Worm (Caenorhabditis elegans): Measurements from ENCODE around the gene mrp-1.

The mrp-1 gene

ce11 chrX:536365-536764 lies 51.3 kb downstream of the mrp-1 start:
- TF ChIP-seq F13C5.2 (tag; optimal IDR thresholded peaks at IDR 0.05) (no peak), sea-1 (GFP tag; conservative IDR thresholded peaks at IDR 0.05) (no peak), hmg-4 (GFP tag; optimal IDR thresholded peaks at IDR 0.05) (no peak), flt-1 (GFP tag; IDR thresholded peaks at IDR 0.05) (no peak), aly-1 (tag; optimal IDR thresholded peaks at IDR 0.05) (no peak), hnd-1 (tag; optimal IDR thresholded peaks at IDR 0.05) (no peak), hmbx-1 (tag; optimal IDR thresholded peaks at IDR 0.05) (no peak), ama-1 (optimal IDR thresholded peaks at IDR 0.05) (no peak)

DNA sequence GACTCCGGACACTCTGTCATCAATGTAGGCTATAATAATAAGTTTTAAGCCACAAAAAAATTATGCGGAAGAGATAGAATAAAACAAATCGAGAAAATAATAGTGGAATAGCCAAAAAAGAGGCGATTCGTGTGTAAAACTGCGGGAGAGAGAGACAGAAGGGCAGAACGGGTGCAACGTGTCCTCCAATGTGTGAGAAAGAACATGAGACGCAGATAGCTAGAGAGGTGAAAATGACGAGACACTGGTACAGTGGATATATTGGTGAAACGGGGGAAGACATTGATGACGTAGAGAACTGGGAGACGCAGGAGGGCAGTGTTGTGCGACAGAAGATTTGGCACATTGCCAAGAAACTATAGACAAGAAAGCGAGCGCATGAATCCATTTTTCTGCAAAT lies 52.0 kb downstream of the mrp-1 start, which contains the start of gene F28C10.3:
Gene F28C10.3 (minus strand): TSS at position 101 of the 400 bp plus-strand sequence.
- TF ChIP-seq hmbx-1 (tag; optimal IDR thresholded peaks at IDR 0.05) (no peak), ama-1 (optimal IDR thresholded peaks at IDR 0.05) (no peak), tbx-37 (GFP tag; conservative IDR thresholded peaks at IDR 0.05) (no peak), F13C5.2 (tag; optimal IDR thresholded peaks at IDR 0.05) (peak; percentile 61), hmg-4 (GFP tag; optimal IDR thresholded peaks at IDR 0.05) (peak; percentile 34)

ce11 chrX:530909-531308 lies 56.8 kb downstream of the mrp-1 start, which contains the start of gene B0310.6:
TSS of gene B0310.6 (minus strand) at chrX:531009.
- TF ChIP-seq tbx-11 (GFP tag; IDR thresholded peaks at IDR 0.05) (no peak), hnd-1 (tag; optimal IDR thresholded peaks at IDR 0.05) (no peak), scrt-1 (GFP tag; IDR thresholded peaks at IDR 0.05) (no peak), flt-1 (GFP tag; IDR thresholded peaks at IDR 0.05) (no peak), ceh-36 (tag; optimal IDR thresholded peaks at IDR 0.05) (no peak), pes-1 (GFP tag; IDR thresholded peaks at IDR 0.05) (no peak), hmg-4 (GFP tag; optimal IDR thresholded peaks at IDR 0.05) (no peak), B0310.2 (tag; optimal IDR thresholded peaks at IDR 0.05) (no peak), aly-1 (tag; optimal IDR thresholded peaks at IDR 0.05) (no peak), tbx-37 (GFP tag; conservative IDR thresholded peaks at IDR 0.05) (no peak), ama-1 (optimal IDR thresholded peaks at IDR 0.05) (no peak)

DNA sequence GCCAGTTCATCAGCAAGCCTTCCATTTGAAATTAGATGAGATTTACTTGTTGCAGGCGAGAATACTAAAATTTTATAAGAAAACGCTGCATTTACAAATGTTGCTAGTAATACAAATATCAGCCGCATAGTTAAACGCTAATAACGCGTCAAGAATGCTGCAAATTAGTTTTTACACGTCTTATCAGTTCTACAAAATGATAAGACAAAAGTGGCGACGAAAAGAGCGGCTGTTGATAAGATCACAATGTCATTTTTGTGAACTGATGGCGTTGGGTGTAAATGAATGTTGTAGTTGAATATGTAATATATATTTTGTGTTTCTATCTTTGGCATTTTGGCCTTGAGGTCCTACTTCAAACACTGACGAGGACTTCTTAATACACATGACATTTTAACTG lies 57.7 kb downstream of the mrp-1 start, which contains the start of gene ugt-46:
Gene ugt-46 (minus strand): TSS at position 279 of the 400 bp plus-strand sequence.
- TF ChIP-seq hnd-1 (tag; optimal IDR thresholded peaks at IDR 0.05) = no peak
- TF ChIP-seq pes-1 (GFP tag; IDR thresholded peaks at IDR 0.05) = no peak
- TF ChIP-seq hmbx-1 (tag; optimal IDR thresholded peaks at IDR 0.05) = no peak
- TF ChIP-seq ets-7 (tag; optimal IDR thresholded peaks at IDR 0.05) = no peak
- TF ChIP-seq aly-1 (tag; optimal IDR thresholded peaks at IDR 0.05) = no peak
- TF ChIP-seq tra-4 (tag; optimal IDR thresholded peaks at IDR 0.05) = no peak
- TF ChIP-seq ceh-13 (GFP tag; optimal IDR thresholded peaks at IDR 0.05) = no peak
- no peak for TF ChIP-seq ama-1 (optimal IDR thresholded peaks at IDR 0.05)
- no peak for TF ChIP-seq ceh-36 (tag; optimal IDR thresholded peaks at IDR 0.05)
- no peak for TF ChIP-seq hmg-4 (GFP tag; optimal IDR thresholded peaks at IDR 0.05)
- TF ChIP-seq B0310.2 (tag; optimal IDR thresholded peaks at IDR 0.05) = no peak
- TF ChIP-seq scrt-1 (GFP tag; IDR thresholded peaks at IDR 0.05) = no peak
- TF ChIP-seq tbx-37 (GFP tag; conservative IDR thresholded peaks at IDR 0.05) = no peak
- no peak for TF ChIP-seq flt-1 (GFP tag; IDR thresholded peaks at IDR 0.05)

DNA sequence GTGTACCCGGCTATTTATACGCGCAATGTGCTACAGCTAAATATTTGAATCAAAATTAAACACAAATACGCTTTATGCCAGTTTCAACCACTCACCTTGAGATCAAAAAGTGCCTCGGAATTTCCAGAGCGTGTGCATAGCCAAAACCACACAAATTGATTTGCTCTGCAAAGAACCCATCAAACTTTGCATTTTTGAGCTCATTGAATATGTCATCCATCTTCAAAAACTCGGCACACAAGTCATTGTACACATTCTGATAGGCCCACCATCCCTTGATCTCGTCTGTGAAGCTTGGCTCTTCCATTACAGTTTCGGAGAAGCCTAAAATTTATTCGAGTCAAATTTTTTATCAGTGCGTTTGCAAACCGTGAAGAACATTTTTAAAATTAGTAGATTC lies 58.3 kb downstream of the mrp-1 start:
- no peak for TF ChIP-seq tbx-37 (GFP tag; conservative IDR thresholded peaks at IDR 0.05)
- no peak for TF ChIP-seq F13C5.2 (tag; optimal IDR thresholded peaks at IDR 0.05)
- TF ChIP-seq hmg-4 (GFP tag; optimal IDR thresholded peaks at IDR 0.05) = no peak
- no peak for TF ChIP-seq hnd-1 (tag; optimal IDR thresholded peaks at IDR 0.05)
- TF ChIP-seq tra-4 (tag; optimal IDR thresholded peaks at IDR 0.05) = no peak
- no peak for TF ChIP-seq tbx-11 (GFP tag; IDR thresholded peaks at IDR 0.05)
- TF ChIP-seq ama-1 (optimal IDR thresholded peaks at IDR 0.05) = no peak
- no peak for TF ChIP-seq ceh-13 (GFP tag; optimal IDR thresholded peaks at IDR 0.05)
- no peak for TF ChIP-seq sea-1 (GFP tag; conservative IDR thresholded peaks at IDR 0.05)
- TF ChIP-seq B0310.2 (tag; optimal IDR thresholded peaks at IDR 0.05) = no peak
- no peak for TF ChIP-seq scrt-1 (GFP tag; IDR thresholded peaks at IDR 0.05)
- TF ChIP-seq ets-7 (tag; optimal IDR thresholded peaks at IDR 0.05) = no peak
- TF ChIP-seq pes-1 (GFP tag; IDR thresholded peaks at IDR 0.05) = no peak

DNA sequence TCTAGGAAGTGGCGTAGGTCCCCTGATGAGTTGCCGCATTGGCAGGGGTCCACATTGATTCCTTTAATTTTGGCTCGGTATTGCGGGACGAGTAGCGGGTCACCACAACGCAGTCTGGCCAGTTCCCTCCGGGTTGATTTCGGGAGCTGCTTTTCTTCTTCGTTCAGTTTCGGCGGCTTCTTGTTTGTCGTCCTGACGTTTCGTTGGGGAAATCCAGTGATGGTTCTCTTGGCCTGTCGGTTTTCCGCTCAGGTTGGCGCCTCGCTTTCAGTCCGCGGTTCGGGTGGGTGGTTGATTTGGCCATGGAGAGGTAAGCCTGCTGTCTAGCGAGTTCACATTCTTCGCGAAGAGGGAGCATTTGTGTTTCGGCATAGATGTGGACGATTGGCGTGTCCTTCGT lies 58.9 kb downstream of the mrp-1 start:
- TF ChIP-seq flt-1 (GFP tag; IDR thresholded peaks at IDR 0.05) = no peak
- TF ChIP-seq scrt-1 (GFP tag; IDR thresholded peaks at IDR 0.05) = no peak

DNA sequence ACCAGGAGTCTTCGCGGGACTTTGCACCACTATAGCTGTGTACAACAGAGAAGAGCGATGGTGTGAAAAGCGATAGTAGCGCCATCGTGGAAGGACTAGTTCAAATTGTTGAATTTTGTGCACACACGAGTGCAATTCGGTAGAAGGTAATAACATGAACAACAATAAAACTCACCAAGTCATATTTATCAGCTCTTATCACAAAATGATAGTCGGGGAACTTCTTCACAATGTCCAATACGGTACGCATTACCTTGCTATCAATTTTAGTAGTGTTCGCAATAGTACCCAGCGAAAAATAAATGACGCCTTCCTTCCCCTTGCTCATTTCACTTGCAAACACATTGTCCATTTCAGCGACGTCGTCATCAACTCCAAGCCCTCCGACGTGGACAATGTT lies 60.0 kb downstream of the mrp-1 start:
- no peak for TF ChIP-seq ets-7 (tag; optimal IDR thresholded peaks at IDR 0.05)
